Worm (Caenorhabditis elegans) whole organism, L2 larva: Measurements from ENCODE around the gene pzf-1.

Experiments used
- R02D3.7 ChIP-seq: fragments of 150-350 bp; optimal IDR thresholded peaks from 2 replicates; lab custom pipeline; 2014; ENCODE audit warnings: missing biosample characterization, missing genetic modification characterization
- Y55F3AM.14 ChIP-seq: fragments of 200-800 bp; sonication (Bioruptor generic); optimal IDR thresholded peaks from 2 replicates; lab custom pipeline; 2018; ENCODE audit warnings: mild to moderate bottlenecking, missing genetic modification characterization, missing compliant biosample characterization
- blmp-1 ChIP-seq: sonication (generic microtip); optimal IDR thresholded peaks from 2 replicates; lab custom pipeline; 2017; ENCODE audit warnings: missing genetic modification characterization, mild to moderate bottlenecking, missing compliant biosample characterization, antibody characterized with exemption, moderate library complexity; ENCODE audit not compliant: insufficient read depth
- crh-2 ChIP-seq: sonication (generic microtip); optimal IDR thresholded peaks from 2 replicates; lab custom pipeline; 2017; ENCODE audit warnings: missing biosample characterization, missing genetic modification characterization
- nhr-12 ChIP-seq: fragments of 150-350 bp; optimal IDR thresholded peaks from 2 replicates; lab custom pipeline; 2014; ENCODE audit warnings: missing biosample characterization, missing genetic modification characterization
- nhr-77 ChIP-seq: fragments of 150-350 bp; optimal IDR thresholded peaks from 2 replicates; lab custom pipeline; 2014; ENCODE audit warnings: missing biosample characterization, missing genetic modification characterization
- unc-39 ChIP-seq: fragments of 150-350 bp; optimal IDR thresholded peaks from 2 replicates; lab custom pipeline; 2014; ENCODE audit warnings: missing biosample characterization, missing genetic modification characterization
- zag-1 ChIP-seq: fragments of 150-350 bp; optimal IDR thresholded peaks from 2 replicates; lab custom pipeline; 2014; ENCODE audit warnings: missing biosample characterization, missing genetic modification characterization

- TF ChIP-seq unc-39 (no peak), crh-2 (tag; lab: Kevin White, UChicago) (no peak), R02D3.7 (tag; lab: Kevin White, UChicago) (no peak), blmp-1 (tag; lab: Kevin White, UChicago) (no peak), nhr-12 (no peak), zag-1 (tag; lab: Kevin White, UChicago) (no peak), Y55F3AM.14 (GFP tag; lab: Kevin White, UChicago) (no peak), nhr-77 (tag; lab: Kevin White, UChicago) (no peak)
Observed at ce11 chrV:15885967-15886366, 42.3 kb downstream of the pzf-1 start, which contains the start of gene T06C12.9.
